Worm (Caenorhabditis elegans): ENCODE results near the gene sdz-33.

ce11 chrIII:11895504-11895903, 11.8 kb upstream of the sdz-33 start:
- TF ChIP-seq sox-4 (tag; optimal IDR thresholded peaks at IDR 0.05) (no peak), lim-6 (tag; optimal IDR thresholded peaks at IDR 0.05) (no peak), pha-2 (tag; optimal IDR thresholded peaks at IDR 0.05) (no peak), fkh-10 (GFP tag; optimal IDR thresholded peaks at IDR 0.05) (no peak), pat-9 (tag; optimal IDR thresholded peaks at IDR 0.05) (no peak), F13H6.1 (tag; optimal IDR thresholded peaks at IDR 0.05) (no peak), sdc-2 (tag; optimal IDR thresholded peaks at IDR 0.05) (no peak), ama-1 (optimal IDR thresholded peaks at IDR 0.05) (no peak), lin-11 (tag; optimal IDR thresholded peaks at IDR 0.05) (no peak)
